Worm (Caenorhabditis elegans): ENCODE results near the gene feh-1.

feh-1 gene

ce11 chrIII:2549620-2550019 is at the start of gene feh-1:
TSS of gene feh-1 (plus strand) at chrIII:2549920.
- no peak for TF ChIP-seq unc-62 (GFP tag; optimal IDR thresholded peaks at IDR 0.05)

- no peak for TF ChIP-seq unc-62 (GFP tag; optimal IDR thresholded peaks at IDR 0.05)
Observed at ce11 chrIII:2506463-2506862, 43.3 kb upstream of the feh-1 start.

- no peak for TF ChIP-seq unc-62 (GFP tag; optimal IDR thresholded peaks at IDR 0.05)
Observed at ce11 chrIII:2507938-2508337, 41.8 kb upstream of the feh-1 start, which contains the start of gene Y54F10AM.8. TSS of gene Y54F10AM.8 (minus strand) at chrIII:2507972.

ce11 chrIII:2508518-2508917 is 41.2 kb upstream of the feh-1 start, which contains the start of gene Y54F10AM.6:
TSS of gene Y54F10AM.6 (plus strand) at chrIII:2508818.
- no peak for TF ChIP-seq unc-62 (GFP tag; optimal IDR thresholded peaks at IDR 0.05)

- no peak for TF ChIP-seq unc-62 (GFP tag; optimal IDR thresholded peaks at IDR 0.05)
Observed at ce11 chrIII:2515461-2515860, 34.3 kb upstream of the feh-1 start.

ce11 chrIII:2528621-2529113 is 21.1 kb upstream of the feh-1 start, which contains the start of the genes Y54F10AM.15, rbc-2 and ndua-8:
TSS of gene Y54F10AM.15 (minus strand) at chrIII:2528679.
TSS of gene rbc-2 (minus strand) at chrIII:2528689.
TSS of gene ndua-8 (plus strand) at chrIII:2529063.
- TF ChIP-seq unc-62 (GFP tag; optimal IDR thresholded peaks at IDR 0.05) = no peak

- TF ChIP-seq unc-62 (GFP tag; optimal IDR thresholded peaks at IDR 0.05) = no peak
Observed at ce11 chrIII:2530313-2530712, 19.4 kb upstream of the feh-1 start, which contains the start of gene cone-1. TSS of gene cone-1 (plus strand) at chrIII:2530613.

- TF ChIP-seq unc-62 (GFP tag; optimal IDR thresholded peaks at IDR 0.05) = no peak
Observed at ce11 chrIII:2532716-2533115, 17.0 kb upstream of the feh-1 start.

ce11 chrIII:2535122-2535521 is 14.6 kb upstream of the feh-1 start:
- TF ChIP-seq unc-62 (GFP tag; optimal IDR thresholded peaks at IDR 0.05) = no peak

- no peak for TF ChIP-seq unc-62 (GFP tag; optimal IDR thresholded peaks at IDR 0.05)
Observed at ce11 chrIII:2540520-2540919, 9.2 kb upstream of the feh-1 start.

- TF ChIP-seq unc-62 (GFP tag; optimal IDR thresholded peaks at IDR 0.05) = no peak
Observed at ce11 chrIII:2546298-2546697, 3.4 kb upstream of the feh-1 start.

ce11 chrIII:2551981-2552380 is 2.3 kb downstream of the feh-1 start:
- TF ChIP-seq unc-62 (GFP tag; optimal IDR thresholded peaks at IDR 0.05) = no peak

- no peak for TF ChIP-seq unc-62 (GFP tag; optimal IDR thresholded peaks at IDR 0.05)
Observed at ce11 chrIII:2552382-2552781, 2.7 kb downstream of the feh-1 start.

ce11 chrIII:2553579-2553978 is 3.9 kb downstream of the feh-1 start:
- no peak for TF ChIP-seq unc-62 (GFP tag; optimal IDR thresholded peaks at IDR 0.05)

ce11 chrIII:2560763-2561162 is 11.0 kb downstream of the feh-1 start:
- no peak for TF ChIP-seq unc-62 (GFP tag; optimal IDR thresholded peaks at IDR 0.05)

- no peak for TF ChIP-seq unc-62 (GFP tag; optimal IDR thresholded peaks at IDR 0.05)
Observed at ce11 chrIII:2561410-2561809, 11.7 kb downstream of the feh-1 start, which contains the start of gene nhr-239. TSS of gene nhr-239 (plus strand) at chrIII:2561710.

- no peak for TF ChIP-seq unc-62 (GFP tag; optimal IDR thresholded peaks at IDR 0.05)
Observed at ce11 chrIII:2563033-2563656, 13.4 kb downstream of the feh-1 start.

Data from whole organism, dauer.